Fruit fly (Drosophila melanogaster) whole organism, embryonic: ENCODE measurements around the gene CG8765.

Source experiments
- Fer3 ChIP-seq: fragments of 200-800 bp; sonication (Bioruptor generic); optimal IDR thresholded peaks from 2 replicates; lab custom pipeline; 2018; ENCODE audit warnings: missing biosample characterization, mild to moderate bottlenecking, missing genetic modification characterization, moderate library complexity
- crol ChIP-seq: fragments of 200-800 bp; sonication (Bioruptor generic); IDR thresholded peaks from 2 replicates; pipeline ENCODE4 v1.3.6; 2022; ENCODE audit warnings: missing biosample characterization, missing genetic modification characterization
- sima ChIP-seq: fragments of 200-800 bp; sonication (Bioruptor generic); optimal IDR thresholded peaks from 2 replicates; lab custom pipeline; 2016; ENCODE audit warnings: missing biosample characterization, missing genetic modification characterization

dm6 chr3L:19634788-19635448, 52.2 kb downstream of the CG8765 start:
- TF ChIP-seq sima: no peak
- TF ChIP-seq crol: peak; percentile 63
- TF ChIP-seq Fer3: peak; percentile 85
